Worm (Caenorhabditis elegans): ENCODE results near the gene M60.6.

Gene M60.6

DNA sequence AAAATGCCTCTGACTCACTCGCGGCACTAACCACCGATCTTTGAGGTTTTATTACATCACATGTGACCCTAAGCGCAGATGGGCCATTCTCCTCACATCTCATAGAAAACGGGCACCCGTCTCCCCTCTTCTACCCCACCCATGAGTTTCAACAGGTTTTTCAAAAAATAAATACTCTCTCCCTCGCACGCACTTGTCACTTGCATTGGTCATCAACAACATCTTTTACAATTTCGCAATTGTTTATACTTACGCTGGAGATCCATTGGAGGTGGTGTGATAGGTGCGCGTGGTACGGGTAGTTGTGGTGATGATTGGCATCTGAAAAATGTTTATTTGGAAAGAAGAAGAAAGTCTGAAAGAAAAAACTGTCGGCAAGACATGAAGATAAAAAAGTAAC lies 16.3 kb downstream of the M60.6 start, which contains the start of gene M60.4 (continued):
- TF ChIP-seq sea-2 (GFP tag; IDR thresholded peaks at IDR 0.05): no peak
- TF ChIP-seq C17E4.6 (GFP tag; IDR thresholded peaks at IDR 0.05): no peak
- TF ChIP-seq ztf-26 (tag; optimal IDR thresholded peaks at IDR 0.05): peak; percentile 48
- no peak for TF ChIP-seq hlh-26 (GFP tag; conservative IDR thresholded peaks at IDR 0.05)
- TF ChIP-seq tbx-9 (tag; optimal IDR thresholded peaks at IDR 0.05; ENCODE audit: borderline replicate concordance): no peak
- no peak for TF ChIP-seq hsf-1 (GFP tag; IDR thresholded peaks at IDR 0.05)
- no peak for TF ChIP-seq ztf-25 (GFP tag; IDR thresholded peaks at IDR 0.05)
- TF ChIP-seq lin-40 (tag; optimal IDR thresholded peaks at IDR 0.05): peak; percentile 22
- TF ChIP-seq ekl-4 (GFP tag; IDR thresholded peaks at IDR 0.05): no peak
- TF ChIP-seq B0336.3 (GFP tag; IDR thresholded peaks at IDR 0.05): peak; percentile 63; the same call in 1 of the 2 replicates
- TF ChIP-seq nhr-80 (tag; optimal IDR thresholded peaks at IDR 0.05): no peak
- no peak for TF ChIP-seq xnd-1 (tag; optimal IDR thresholded peaks at IDR 0.05)
- TF ChIP-seq ZK185.1 (tag; optimal IDR thresholded peaks at IDR 0.05; ENCODE audit: poor library complexity, severe bottlenecking): no peak
- TF ChIP-seq ztf-18 (tag; optimal IDR thresholded peaks at IDR 0.05): no peak
- TF ChIP-seq F57C9.4 (tag; optimal IDR thresholded peaks at IDR 0.05): no peak
- TF ChIP-seq madf-8 (GFP tag; conservative IDR thresholded peaks at IDR 0.05): no peak
- TF ChIP-seq bed-2 (GFP tag; IDR thresholded peaks at IDR 0.05): no peak
- TF ChIP-seq K12H6.12 (tag; optimal IDR thresholded peaks at IDR 0.05): peak; percentile 38
- TF ChIP-seq nhr-179 (tag; optimal IDR thresholded peaks at IDR 0.05): no peak
- no peak for TF ChIP-seq zfh-2 (GFP tag; conservative IDR thresholded peaks at IDR 0.05)
- peak; percentile 21 for TF ChIP-seq chd-7 (tag; optimal IDR thresholded peaks at IDR 0.05)
- TF ChIP-seq die-1 (tag; optimal IDR thresholded peaks at IDR 0.05): no peak
- TF ChIP-seq lag-1 (GFP tag; IDR thresholded peaks at IDR 0.05): no peak
- no peak for TF ChIP-seq dpl-1 (GFP tag; optimal IDR thresholded peaks at IDR 0.05)
- TF ChIP-seq let-607 (tag; optimal IDR thresholded peaks at IDR 0.05): no peak
- no peak for TF ChIP-seq Y56A3A.18 (GFP tag; IDR thresholded peaks at IDR 0.05)
- no peak for TF ChIP-seq mes-4 (tag; optimal IDR thresholded peaks at IDR 0.05)
- no peak for TF ChIP-seq hmg-20 (GFP tag; IDR thresholded peaks at IDR 0.05)
- TF ChIP-seq snpc-4 (GFP tag; optimal IDR thresholded peaks at IDR 0.05): no peak
- TF ChIP-seq snpc-4 (tag; optimal IDR thresholded peaks at IDR 0.05): no peak
- no peak for TF ChIP-seq mcd-1 (GFP tag; IDR thresholded peaks at IDR 0.05)
- TF ChIP-seq gei-17 (GFP tag; optimal IDR thresholded peaks at IDR 0.05): no peak
- TF ChIP-seq C06A6.2 (GFP tag; conservative IDR thresholded peaks at IDR 0.05): peak; percentile 55
- TF ChIP-seq ceh-91 (GFP tag; IDR thresholded peaks at IDR 0.05): no peak
- no peak for TF ChIP-seq F23B12.7 (tag; optimal IDR thresholded peaks at IDR 0.05; ENCODE audit: insufficient read depth)
- no peak for TF ChIP-seq egl-18 (GFP tag; IDR thresholded peaks at IDR 0.05)
- TF ChIP-seq Y79H2A.3 (GFP tag; conservative IDR thresholded peaks at IDR 0.05): no peak
- TF ChIP-seq F22D6.2 (tag; optimal IDR thresholded peaks at IDR 0.05): no peak
- no peak for TF ChIP-seq lir-1 (GFP tag; conservative IDR thresholded peaks at IDR 0.05)
- no peak for TF ChIP-seq snpc-1.1 (tag; optimal IDR thresholded peaks at IDR 0.05; ENCODE audit: insufficient read depth)
- 0 out of 2 replicates have a peak, but pooled peaks have one; percentile 27 for TF ChIP-seq dox-1 (GFP tag; IDR thresholded peaks at IDR 0.05)
- TF ChIP-seq bed-1 (GFP tag; IDR thresholded peaks at IDR 0.05): no peak
- no peak for TF ChIP-seq let-526 (GFP tag; IDR thresholded peaks at IDR 0.05)
- no peak for TF ChIP-seq nfya-1 (tag; optimal IDR thresholded peaks at IDR 0.05; ENCODE audit: borderline replicate concordance, insufficient read depth)
- no peak for TF ChIP-seq Y53F4B.3 (GFP tag; IDR thresholded peaks at IDR 0.05)
- no peak for TF ChIP-seq F52B5.7 (tag; optimal IDR thresholded peaks at IDR 0.05)
- TF ChIP-seq snpc-1.3 (tag; optimal IDR thresholded peaks at IDR 0.05; ENCODE audit: insufficient read depth): no peak
- TF ChIP-seq pha-4 (tag; optimal IDR thresholded peaks at IDR 0.05): no peak
- no peak for TF ChIP-seq aptf-3 (GFP tag; IDR thresholded peaks at IDR 0.05)
